Worm (Caenorhabditis elegans) whole organism, L4 larva: ENCODE data around the gene C35A5.3.

ENCODE experiments used
- jun-1 ChIP-seq: fragments of 150-350 bp; optimal IDR thresholded peaks from 2 replicates; lab custom pipeline; 2014; ENCODE audit warnings: missing biosample characterization, missing genetic modification reagents, missing genetic modification characterization
- nhr-76 ChIP-seq: fragments of 150-350 bp; optimal IDR thresholded peaks from 2 replicates; lab custom pipeline; 2014; ENCODE audit warnings: missing biosample characterization, missing genetic modification characterization
- unc-130 ChIP-seq: sonication (generic microtip); optimal IDR thresholded peaks from 2 replicates; lab custom pipeline; 2016; ENCODE audit warnings: missing genetic modification reagents, missing genetic modification characterization, missing compliant biosample characterization

DNA sequence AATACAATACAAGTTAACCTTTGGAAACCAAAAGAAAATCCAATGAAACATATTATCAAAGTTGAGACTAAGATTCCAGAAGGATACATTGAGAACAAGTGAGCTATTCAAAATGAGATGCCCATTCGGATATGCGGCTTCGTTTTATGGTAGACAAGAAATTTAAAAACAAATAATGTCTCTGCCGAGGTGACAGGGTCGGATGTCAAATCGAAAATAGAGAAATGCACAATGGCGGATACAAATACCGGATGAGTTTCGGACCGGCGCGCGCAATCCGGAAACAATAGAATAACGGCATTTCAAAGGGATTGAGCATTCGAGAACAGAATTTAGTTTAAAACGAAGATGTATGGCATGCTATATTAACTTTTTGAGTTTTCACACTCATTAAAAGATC lies 37.9 kb downstream of the C35A5.3 start, which contains the start of gene F22E12.3:
- TF ChIP-seq jun-1 (no peak), unc-130 (no peak), nhr-76 (tag; lab: Kevin White, UChicago) (no peak)
